Fruit fly (Drosophila melanogaster) whole organism: ENCODE results near the gene SmydA-8.

Experiments
- CG8478 ChIP-seq: fragments of >200 bp; optimal IDR thresholded peaks from 2 replicates; lab custom pipeline; 2018; ENCODE audit warnings: inconsistent platforms
- Dll ChIP-seq: fragments of >200 bp; optimal IDR thresholded peaks from 2 replicates; lab custom pipeline; 2017
- EcR ChIP-seq, 2 experiments: fragments of >200 bp; optimal IDR thresholded peaks; 2 replicates each; lab custom pipeline; 2017; ENCODE audit warnings: missing biosample characterization in 2 of 2, missing genetic modification characterization in 2 of 2, missing genetic modification reagents in 2 of 2
- pan ChIP-seq: fragments of >200 bp; optimal IDR thresholded peaks from 2 replicates; lab custom pipeline; 2017
- psq ChIP-seq: fragments of >200 bp; optimal IDR thresholded peaks from 2 replicates; lab custom pipeline; 2017
- usp ChIP-seq: fragments of >200 bp; optimal IDR thresholded peaks from 2 replicates; lab custom pipeline; 2017; ENCODE audit warnings: missing biosample characterization, missing genetic modification characterization, mixed read lengths

The SmydA-8 gene

DNA sequence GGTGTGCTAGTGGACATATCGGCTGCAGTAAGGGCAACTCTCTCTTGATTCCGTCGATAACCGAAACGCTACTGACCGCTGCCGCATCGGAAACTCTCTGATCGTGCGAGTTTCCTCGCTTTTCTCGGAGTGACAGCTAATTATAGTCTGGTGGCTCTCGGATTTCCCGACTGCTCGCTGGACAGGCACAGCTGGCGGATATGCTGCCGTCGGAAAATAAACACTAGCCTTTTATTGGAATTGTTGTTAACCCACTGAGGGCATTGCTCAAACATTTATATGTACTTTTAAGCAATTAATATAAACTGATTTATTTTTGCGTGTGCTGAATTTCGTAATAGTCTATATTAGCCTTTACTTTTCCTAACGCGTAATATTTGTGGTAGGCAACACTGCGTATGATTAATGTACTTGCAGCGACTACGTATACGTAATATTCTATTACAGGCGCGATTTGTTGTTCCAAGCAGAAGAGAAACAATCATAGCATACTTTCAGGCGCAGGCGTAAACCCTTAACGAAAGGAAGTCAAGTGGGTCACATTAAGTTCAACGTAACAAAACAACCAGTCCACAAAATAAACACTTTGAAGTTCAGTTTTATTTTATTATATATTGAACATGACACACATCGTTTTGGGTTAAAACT is at the start of gene SmydA-8:
TSS of gene SmydA-8 (minus strand) at position 51 of the 648 bp plus-strand sequence.
- TF ChIP-seq usp (GFP tag; lab: Kevin White, UChicago) (no peak), pan (no peak), Dll (lab: Kevin White, UChicago) (no peak), CG8478 (lab: Kevin White, UChicago) (no peak)

DNA sequence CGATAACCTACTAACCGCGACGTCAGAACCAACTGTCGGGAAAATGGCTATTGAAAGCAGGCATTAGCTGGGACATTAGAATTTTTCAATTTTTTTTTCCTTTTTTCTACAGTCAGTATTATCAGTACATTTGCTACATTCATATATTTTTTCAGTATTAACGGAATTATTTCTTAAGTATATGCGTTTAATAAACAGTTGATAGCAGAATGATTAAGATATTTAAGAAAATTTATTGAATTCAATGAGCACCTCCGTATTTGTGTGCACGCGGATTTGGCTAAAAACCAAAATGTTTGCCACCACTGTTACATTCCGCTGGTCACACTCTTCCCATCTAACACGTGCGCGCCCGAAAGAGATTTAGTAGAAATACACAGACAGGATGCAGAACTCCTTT is 48.9 kb upstream of the SmydA-8 start, which contains the start of the genes temp and CG3071:
TSS of gene temp (minus strand) at position 5 of the 400 bp plus-strand sequence.
TSS of gene CG3071 (plus strand) at position 327 of the 400 bp plus-strand sequence.
- no peak for TF ChIP-seq pan
- no peak for TF ChIP-seq psq (lab: Kevin White, UChicago)
- no peak for TF ChIP-seq Dll (lab: Kevin White, UChicago)
- no peak for TF ChIP-seq usp (GFP tag; lab: Kevin White, UChicago)
- no peak for TF ChIP-seq EcR (GFP tag; optimal IDR thresholded peaks at IDR 0.05; lab: Kevin White, UChicago)
- no peak for TF ChIP-seq CG8478 (lab: Kevin White, UChicago)

DNA sequence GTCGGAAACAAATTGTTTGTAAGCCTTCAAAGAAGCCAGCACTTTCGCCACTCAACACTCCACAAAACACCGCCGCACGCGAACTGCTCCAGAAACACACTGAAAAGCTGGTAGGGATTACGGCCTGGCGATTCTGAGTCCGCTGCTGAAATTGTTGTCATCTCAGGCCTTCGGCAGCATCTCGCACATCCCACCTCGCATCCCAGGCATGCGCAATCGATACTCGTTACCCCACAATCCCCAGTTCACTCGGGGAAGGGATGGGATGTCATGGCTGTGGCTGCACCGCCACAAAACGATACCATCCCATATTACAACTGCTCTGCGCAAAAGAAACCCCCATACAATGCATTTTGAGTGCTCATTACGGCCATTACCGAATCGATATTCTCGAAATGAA is 46.2 kb upstream of the SmydA-8 start, which contains the start of gene CG3078:
TSS of gene CG3078 (minus strand) at position 101 of the 400 bp plus-strand sequence.
- TF ChIP-seq Dll (lab: Kevin White, UChicago) = no peak
- TF ChIP-seq EcR (GFP tag; optimal IDR thresholded peaks at IDR 0.05; lab: Kevin White, UChicago) = no peak
- no peak for TF ChIP-seq usp (GFP tag; lab: Kevin White, UChicago)
- TF ChIP-seq pan = no peak
- no peak for TF ChIP-seq psq (lab: Kevin White, UChicago)
- TF ChIP-seq CG8478 (lab: Kevin White, UChicago) = no peak

DNA sequence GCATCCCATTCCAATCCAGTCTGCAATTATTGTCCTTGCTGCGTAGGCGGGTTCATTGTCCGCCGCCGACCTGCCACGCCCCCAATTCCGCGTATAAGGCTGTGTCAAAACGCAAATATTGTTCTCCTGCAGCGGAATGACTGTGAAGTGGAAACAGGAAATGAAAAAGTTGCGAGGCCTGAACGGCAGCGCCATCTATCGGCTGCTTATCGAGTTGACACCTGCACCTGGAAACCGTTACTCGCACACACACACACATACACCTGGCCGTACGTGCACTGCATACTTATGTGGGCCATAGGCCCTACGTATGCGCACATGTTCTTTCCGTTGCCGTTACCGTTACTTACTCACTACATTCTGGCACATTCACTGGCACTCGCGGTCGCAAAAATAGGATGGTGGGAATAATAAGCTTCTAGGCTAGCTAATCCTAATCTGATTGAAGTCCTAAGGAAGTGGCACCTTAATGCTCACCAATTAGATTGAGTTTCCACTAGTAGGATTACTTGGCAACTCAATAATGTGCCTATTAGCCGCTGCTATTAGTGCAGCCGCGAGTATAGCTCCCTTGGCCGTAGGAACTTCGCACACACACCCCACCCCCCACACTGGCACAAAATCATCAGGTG is 45.1 kb upstream of the SmydA-8 start:
- TF ChIP-seq Dll (lab: Kevin White, UChicago) = no peak
- no peak for TF ChIP-seq CG8478 (lab: Kevin White, UChicago)
- TF ChIP-seq psq (lab: Kevin White, UChicago) = no peak
- no peak for TF ChIP-seq EcR (GFP tag; optimal IDR thresholded peaks at IDR 0.05; lab: Kevin White, UChicago)
- no peak for TF ChIP-seq pan
- no peak for TF ChIP-seq usp (GFP tag; lab: Kevin White, UChicago)

DNA sequence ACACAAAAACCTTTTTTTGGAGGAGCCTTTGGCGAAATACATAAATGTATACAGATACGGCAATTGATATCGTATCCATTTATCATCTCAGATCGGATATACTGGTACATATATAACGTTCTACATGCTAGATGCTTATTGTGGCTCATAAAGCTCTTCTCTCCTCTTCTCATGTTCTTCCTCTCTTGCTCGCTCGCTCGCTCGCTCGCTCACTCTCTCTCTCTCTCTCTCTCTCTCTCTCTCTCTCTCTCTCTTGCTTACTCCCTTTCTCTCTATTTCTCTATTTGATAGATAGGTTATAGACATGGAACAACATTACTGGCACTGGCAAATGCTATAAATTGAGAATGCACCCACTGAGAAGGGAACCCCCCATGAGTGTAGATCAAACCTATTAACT is 41.4 kb upstream of the SmydA-8 start:
- no peak for TF ChIP-seq CG8478 (lab: Kevin White, UChicago)
- TF ChIP-seq pan = no peak

DNA sequence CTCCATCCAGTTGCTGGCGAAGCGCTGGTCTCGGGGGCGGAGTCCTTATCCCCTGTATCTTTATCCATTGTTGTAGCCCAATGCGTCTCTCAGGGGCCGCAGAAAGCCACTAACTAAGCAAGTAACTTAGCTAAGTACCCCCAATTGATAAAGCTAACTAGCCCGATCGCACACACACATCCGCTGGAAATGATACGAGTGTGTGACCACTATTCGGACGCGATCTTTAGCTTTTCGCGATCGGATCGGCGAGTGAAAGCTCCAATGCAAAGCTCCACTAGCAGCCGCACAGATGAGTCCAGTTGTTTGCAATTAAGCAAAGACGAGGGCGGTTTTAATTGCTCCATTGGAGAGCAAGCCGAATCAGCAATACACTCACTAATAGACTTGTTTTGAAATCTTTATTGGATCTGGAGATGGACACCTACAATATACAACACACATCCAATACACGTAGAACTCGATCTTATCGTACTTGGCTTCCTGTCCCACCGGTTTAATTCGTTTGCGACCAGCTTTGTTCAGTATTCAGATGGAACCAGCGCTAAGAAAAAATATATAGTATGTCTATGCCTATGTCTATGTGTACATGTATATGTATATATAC is 40.5 kb upstream of the SmydA-8 start, which contains the start of gene CG3091:
TSS of gene CG3091 (minus strand) at position 178 of the 607 bp plus-strand sequence.
- no peak for TF ChIP-seq Dll (lab: Kevin White, UChicago)
- no peak for TF ChIP-seq pan
- TF ChIP-seq EcR (GFP tag; optimal IDR thresholded peaks at IDR 0.05; lab: Kevin White, UChicago) = no peak
- no peak for TF ChIP-seq usp (GFP tag; lab: Kevin White, UChicago)
- no peak for TF ChIP-seq CG8478 (lab: Kevin White, UChicago)
- TF ChIP-seq psq (lab: Kevin White, UChicago) = no peak

DNA sequence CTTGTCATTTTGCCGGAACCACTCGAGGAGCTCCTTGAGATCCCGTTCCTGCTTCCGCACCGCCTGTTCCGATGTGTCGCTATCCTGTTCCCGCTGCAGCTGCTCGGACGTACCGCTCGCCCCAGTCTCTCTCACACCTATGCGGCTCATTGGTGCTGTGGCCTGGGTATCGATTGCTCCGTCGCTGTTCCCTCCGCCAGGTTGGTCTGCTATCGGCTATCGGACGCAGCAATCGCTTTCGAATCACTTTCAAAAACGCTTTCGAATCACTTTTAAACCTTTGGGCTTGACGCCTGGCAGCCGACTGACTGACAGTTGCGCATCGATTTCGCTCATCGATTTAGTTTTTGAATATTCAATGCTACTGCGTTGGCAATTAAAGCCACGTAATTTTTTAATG is 38.1 kb upstream of the SmydA-8 start, which contains the start of gene CG3191:
TSS of gene CG3191 (minus strand) at position 306 of the 400 bp plus-strand sequence.
- no peak for TF ChIP-seq Dll (lab: Kevin White, UChicago)

DNA sequence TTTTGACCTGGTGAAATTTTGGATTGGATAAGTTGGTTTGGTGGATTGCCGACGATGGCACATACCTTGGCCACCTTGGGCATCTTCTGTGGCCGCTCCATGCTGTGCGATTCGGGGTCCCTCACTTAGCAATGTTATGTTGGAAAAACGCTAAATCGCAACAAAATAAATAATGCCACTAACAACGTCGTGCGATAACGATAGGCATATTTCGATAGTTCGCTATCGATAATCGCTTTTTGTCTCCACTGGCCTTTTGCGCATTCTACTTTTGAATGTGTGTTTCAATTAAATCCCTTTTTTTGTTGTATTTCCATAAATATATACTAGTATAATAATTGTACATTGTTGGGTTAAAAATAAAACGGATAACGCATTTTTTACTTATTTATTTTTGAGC is 36.2 kb upstream of the SmydA-8 start, which contains the start of gene crn:
TSS of gene crn (minus strand) at position 221 of the 400 bp plus-strand sequence.
- no peak for TF ChIP-seq EcR (GFP tag; optimal IDR thresholded peaks at IDR 0.05; lab: Kevin White, UChicago)
- TF ChIP-seq psq (lab: Kevin White, UChicago) = no peak
- TF ChIP-seq usp (GFP tag; lab: Kevin White, UChicago) = no peak
- no peak for TF ChIP-seq pan
- TF ChIP-seq CG8478 (lab: Kevin White, UChicago) = no peak

DNA sequence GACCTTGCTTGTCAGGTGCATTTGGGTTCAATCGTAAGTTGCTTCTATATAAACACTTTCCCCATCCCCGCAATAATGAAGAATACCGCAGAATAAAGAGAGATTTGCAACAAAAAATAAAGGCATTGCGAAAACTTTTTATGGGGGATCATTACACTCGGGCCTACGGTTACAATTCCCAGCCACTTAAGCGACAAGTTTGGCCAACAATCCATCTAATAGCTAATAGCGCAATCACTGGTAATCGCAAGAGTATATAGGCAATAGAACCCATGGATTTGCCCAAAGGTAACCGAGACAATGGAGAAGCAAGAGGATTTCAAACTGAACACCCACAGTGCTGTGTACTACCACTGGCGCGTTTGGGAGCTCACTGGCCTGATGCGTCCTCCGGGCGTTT is 32.3 kb upstream of the SmydA-8 start, which contains the start of gene Or2a:
TSS of gene Or2a (plus strand) at position 301 of the 400 bp plus-strand sequence.
- TF ChIP-seq pan = no peak
- TF ChIP-seq CG8478 (lab: Kevin White, UChicago) = no peak
- no peak for TF ChIP-seq Dll (lab: Kevin White, UChicago)
- no peak for TF ChIP-seq EcR (GFP tag; optimal IDR thresholded peaks at IDR 0.05; lab: Kevin White, UChicago)
- no peak for TF ChIP-seq psq (lab: Kevin White, UChicago)
- no peak for TF ChIP-seq usp (GFP tag; lab: Kevin White, UChicago)

DNA sequence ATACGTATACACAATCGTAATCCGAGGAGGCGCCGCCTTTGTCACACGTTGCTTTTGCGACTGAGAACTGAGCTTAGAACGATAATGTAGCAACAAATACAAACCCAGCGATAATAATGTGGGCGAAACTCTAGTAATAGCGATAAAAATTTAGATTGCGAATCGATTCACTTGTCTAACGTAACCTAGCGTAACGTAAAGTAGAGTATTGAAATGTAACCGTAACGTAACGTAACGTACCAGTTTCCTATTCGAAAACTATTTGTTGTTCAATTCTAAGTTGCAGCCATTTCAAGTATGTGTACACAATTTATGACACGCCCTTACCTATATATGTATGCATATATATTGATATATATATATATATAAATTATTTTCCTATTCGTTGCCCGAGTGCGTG is 31.1 kb upstream of the SmydA-8 start:
- TF ChIP-seq usp (GFP tag; lab: Kevin White, UChicago) (no peak), CG8478 (lab: Kevin White, UChicago) (no peak), Dll (lab: Kevin White, UChicago) (no peak)

DNA sequence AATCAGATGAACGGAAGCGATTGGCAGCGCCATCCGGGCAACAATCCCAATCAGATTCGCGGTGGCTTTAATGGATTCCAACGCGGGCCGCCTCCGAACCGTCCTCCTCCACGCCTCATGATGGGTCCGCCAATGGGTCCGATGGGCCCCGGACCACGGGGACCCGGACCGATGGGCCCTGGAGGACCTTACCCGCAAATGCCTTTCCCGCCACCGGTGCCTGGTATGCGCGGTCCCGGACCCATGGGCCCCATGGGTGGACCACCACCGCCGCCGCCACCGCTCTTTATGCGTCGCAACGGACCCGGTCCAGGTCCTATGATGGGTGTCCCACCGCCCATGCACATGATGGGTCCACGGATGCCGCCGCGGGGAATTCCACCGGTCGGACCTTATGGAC is 29.3 kb upstream of the SmydA-8 start:
- TF ChIP-seq pan = no peak

DNA sequence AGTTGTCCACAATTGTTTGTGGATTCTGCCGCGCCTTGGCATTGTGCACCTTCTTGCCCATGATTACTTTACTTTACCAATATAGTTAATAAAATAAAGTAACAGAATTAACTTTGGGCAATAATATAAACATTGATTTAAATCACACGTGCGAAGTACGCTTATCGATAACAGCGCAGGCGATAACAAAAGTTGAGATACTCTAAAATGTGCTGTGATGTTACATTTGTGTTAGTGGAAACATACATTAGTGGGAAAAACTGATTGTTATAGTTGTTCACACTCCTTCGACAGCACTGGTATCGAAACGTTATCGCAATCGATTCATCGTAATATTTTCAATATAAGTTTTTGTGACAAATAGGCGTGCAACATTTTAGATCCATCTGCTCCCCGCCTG is 28.2 kb upstream of the SmydA-8 start, which contains the start of gene kz:
TSS of gene kz (minus strand) at position 194 of the 400 bp plus-strand sequence.
- no peak for TF ChIP-seq usp (GFP tag; lab: Kevin White, UChicago)
- no peak for TF ChIP-seq Dll (lab: Kevin White, UChicago)
- TF ChIP-seq psq (lab: Kevin White, UChicago) = no peak
- TF ChIP-seq pan = no peak
- TF ChIP-seq EcR (GFP tag; optimal IDR thresholded peaks at IDR 0.05; lab: Kevin White, UChicago) = no peak
- TF ChIP-seq CG8478 (lab: Kevin White, UChicago) = no peak
